Worm (Caenorhabditis elegans) whole organism, L1 larva: ENCODE data around the gene srd-1.

Experiments
- C16A3.4 ChIP-seq: fragments of 150-350 bp; optimal IDR thresholded peaks from 2 replicates; lab custom pipeline; 2014; ENCODE audit warnings: missing biosample characterization, missing genetic modification characterization
- C34B4.2 ChIP-seq: sonication (generic microtip); optimal IDR thresholded peaks from 2 replicates; lab custom pipeline; 2017; ENCODE audit warnings: mild to moderate bottlenecking, missing genetic modification characterization, missing compliant biosample characterization
- blmp-1 ChIP-seq: fragments of 150-350 bp; optimal IDR thresholded peaks from 2 replicates; lab custom pipeline; 2014; ENCODE audit warnings: missing biosample characterization, missing genetic modification characterization
- ceh-8 ChIP-seq: fragments of 200-800 bp; sonication (Bioruptor generic); optimal IDR thresholded peaks from 2 replicates; lab custom pipeline; 2018; ENCODE audit warnings: mild to moderate bottlenecking, missing genetic modification characterization, moderate library complexity, missing compliant biosample characterization
- ceh-88 ChIP-seq: fragments of 200-800 bp; sonication (Bioruptor generic); IDR thresholded peaks from 2 replicates; pipeline ENCODE4 v1.3.6; 2022; ENCODE audit warnings: missing genetic modification characterization, missing compliant biosample characterization
- ces-1 ChIP-seq: fragments of 150-350 bp; optimal IDR thresholded peaks from 2 replicates; lab custom pipeline; 2014; ENCODE audit warnings: missing biosample characterization, missing genetic modification reagents, missing genetic modification characterization
- dsc-1 ChIP-seq: sonication (generic microtip); optimal IDR thresholded peaks from 2 replicates; lab custom pipeline; 2016; ENCODE audit warnings: mild to moderate bottlenecking, missing genetic modification characterization, missing compliant biosample characterization
- efl-1 ChIP-seq, 4 experiments: fragments of 150-350 bp; optimal IDR thresholded peaks in 3 of 4; peaks in 1 of 4; 1 replicate in 1 of 4; 2 replicates in 3 of 4; lab custom pipeline; 2014; ENCODE audit warnings: missing biosample characterization in 2 of 4, missing genetic modification characterization in 2 of 4, missing genetic modification reagents in 2 of 4
- egl-27 ChIP-seq, 2 experiments: fragments of 150-350 bp in 1 of 2; sonication (generic microtip); optimal IDR thresholded peaks; 3 replicates each; lab custom pipeline; 2017 to 2018; ENCODE audit warnings: missing biosample characterization in 2 of 2, missing genetic modification characterization in 2 of 2, missing genetic modification reagents in 2 of 2
- elt-3 ChIP-seq, 6 experiments: fragments of 150-350 bp in 1 of 6; sonication (generic microtip); optimal IDR thresholded peaks; 2 replicates each; lab custom pipeline; 2017 to 2018; ENCODE audit warnings: missing biosample characterization in 6 of 6, missing genetic modification characterization in 6 of 6, inconsistent platforms in 1 of 6
- fkh-4 ChIP-seq: sonication (generic microtip); optimal IDR thresholded peaks from 2 replicates; lab custom pipeline; 2016; ENCODE audit warnings: missing compliant biosample characterization, missing genetic modification characterization, borderline replicate concordance
- isw-1 ChIP-seq: fragments of 200-800 bp; sonication (Bioruptor generic); IDR thresholded peaks from 2 replicates; pipeline ENCODE4 v1.3.6; 2022; ENCODE audit warnings: missing genetic modification characterization, missing compliant biosample characterization
- jun-1 ChIP-seq: fragments of 150-350 bp; optimal IDR thresholded peaks from 2 replicates; lab custom pipeline; 2014; ENCODE audit warnings: missing biosample characterization, missing genetic modification reagents, missing genetic modification characterization
- lin-14 ChIP-seq: fragments of 200-800 bp; sonication (Bioruptor generic); optimal IDR thresholded peaks from 2 replicates; lab custom pipeline; 2018; ENCODE audit warnings: mild to moderate bottlenecking, missing genetic modification characterization, moderate library complexity, missing compliant biosample characterization
- lin-39 ChIP-seq: fragments of 150-350 bp; optimal IDR thresholded peaks from 2 replicates; lab custom pipeline; 2014; ENCODE audit warnings: missing biosample characterization, missing genetic modification reagents, missing genetic modification characterization
- lir-3 ChIP-seq: sonication (generic microtip); optimal IDR thresholded peaks from 2 replicates; lab custom pipeline; 2016; ENCODE audit warnings: mild to moderate bottlenecking, missing genetic modification characterization, moderate library complexity, missing compliant biosample characterization; ENCODE audit not compliant: poor library complexity
- lsy-2 ChIP-seq, 2 experiments: fragments of 150-350 bp; optimal IDR thresholded peaks; 2 replicates each; lab custom pipeline; 2014; ENCODE audit warnings: missing biosample characterization in 2 of 2, missing genetic modification characterization in 2 of 2
- mdl-1 ChIP-seq, 2 experiments: fragments of 150-350 bp; optimal IDR thresholded peaks; 2 replicates each; lab custom pipeline; 2014 to 2017; ENCODE audit warnings: missing biosample characterization in 2 of 2, missing genetic modification characterization in 2 of 2, inconsistent platforms in 1 of 2
- mef-2 ChIP-seq: fragments of 150-350 bp; optimal IDR thresholded peaks from 2 replicates; lab custom pipeline; 2014; ENCODE audit warnings: missing biosample characterization, missing genetic modification characterization
- nhr-11 ChIP-seq: fragments of 150-350 bp; optimal IDR thresholded peaks from 2 replicates; lab custom pipeline; 2014; ENCODE audit warnings: missing biosample characterization, missing genetic modification characterization
- nhr-12 ChIP-seq: sonication (generic microtip); optimal IDR thresholded peaks from 2 replicates; lab custom pipeline; 2017; ENCODE audit warnings: missing biosample characterization, missing genetic modification characterization
- nhr-19 ChIP-seq: fragments of 200-800 bp; sonication (Bioruptor generic); conservative IDR thresholded peaks from 2 replicates; pipeline ENCODE4 v1.3.6; 2022; ENCODE audit warnings: missing genetic modification characterization, missing compliant biosample characterization
- nhr-20 ChIP-seq: sonication (generic microtip); optimal IDR thresholded peaks from 2 replicates; lab custom pipeline; 2016; ENCODE audit warnings: mild to moderate bottlenecking, missing genetic modification characterization, missing compliant biosample characterization
- nhr-237 ChIP-seq: fragments of 150-350 bp; optimal IDR thresholded peaks from 2 replicates; lab custom pipeline; 2014; ENCODE audit warnings: missing biosample characterization, missing genetic modification characterization
- nhr-47 ChIP-seq: sonication (generic microtip); optimal IDR thresholded peaks from 2 replicates; lab custom pipeline; 2016; ENCODE audit warnings: mild to moderate bottlenecking, missing genetic modification characterization, moderate library complexity, missing compliant biosample characterization
- nhr-71 ChIP-seq: sonication (generic microtip); optimal IDR thresholded peaks from 2 replicates; lab custom pipeline; 2016; ENCODE audit warnings: mild to moderate bottlenecking, missing genetic modification characterization, moderate library complexity, missing compliant biosample characterization
- nhr-84 ChIP-seq: sonication (generic microtip); optimal IDR thresholded peaks from 2 replicates; lab custom pipeline; 2017; ENCODE audit warnings: missing biosample characterization, missing genetic modification characterization
- nhr-90 ChIP-seq: sonication (generic microtip); optimal IDR thresholded peaks from 2 replicates; lab custom pipeline; 2016; ENCODE audit warnings: mild to moderate bottlenecking, missing genetic modification characterization, missing compliant biosample characterization; ENCODE audit not compliant: poor library complexity
- pag-3 ChIP-seq: sonication (generic microtip); optimal IDR thresholded peaks from 2 replicates; lab custom pipeline; 2017; ENCODE audit warnings: missing genetic modification characterization, mild to moderate bottlenecking, missing compliant biosample characterization, antibody characterized with exemption, borderline replicate concordance; ENCODE audit not compliant: insufficient read depth
- pax-3 ChIP-seq: fragments of 200-800 bp; sonication (Bioruptor generic); optimal IDR thresholded peaks from 2 replicates; lab custom pipeline; 2018; ENCODE audit warnings: mild to moderate bottlenecking, missing genetic modification characterization, moderate library complexity, missing compliant biosample characterization
- pqm-1 ChIP-seq: sonication (generic microtip); optimal IDR thresholded peaks from 3 replicates; lab custom pipeline; 2017; ENCODE audit warnings: missing biosample characterization, missing genetic modification characterization
- rnt-1 ChIP-seq: sonication (generic microtip); optimal IDR thresholded peaks from 2 replicates; lab custom pipeline; 2016; ENCODE audit warnings: mild to moderate bottlenecking, missing genetic modification characterization, moderate library complexity, missing compliant biosample characterization
- snu-23 ChIP-seq: sonication (generic microtip); optimal IDR thresholded peaks from 2 replicates; lab custom pipeline; 2016; ENCODE audit warnings: missing genetic modification characterization, missing compliant biosample characterization
- sox-4 ChIP-seq: sonication (generic microtip); optimal IDR thresholded peaks from 2 replicates; lab custom pipeline; 2016; ENCODE audit warnings: missing genetic modification characterization, missing compliant biosample characterization
- unc-130 ChIP-seq: fragments of 150-350 bp; optimal IDR thresholded peaks from 2 replicates; lab custom pipeline; 2017; ENCODE audit warnings: missing biosample characterization, missing genetic modification characterization, inconsistent platforms
- unc-30 ChIP-seq: sonication (generic microtip); optimal IDR thresholded peaks from 2 replicates; lab custom pipeline; 2017; ENCODE audit warnings: missing biosample characterization, missing genetic modification characterization
- unc-62 ChIP-seq: fragments of 150-350 bp; optimal IDR thresholded peaks from 2 replicates; lab custom pipeline; 2014; ENCODE audit warnings: missing biosample characterization, missing genetic modification reagents, missing genetic modification characterization
- zip-4 ChIP-seq: fragments of 200-800 bp; sonication (Bioruptor generic); optimal IDR thresholded peaks from 2 replicates; lab custom pipeline; 2018; ENCODE audit warnings: mild to moderate bottlenecking, missing genetic modification characterization, moderate library complexity, missing compliant biosample characterization

srd-1 gene

DNA sequence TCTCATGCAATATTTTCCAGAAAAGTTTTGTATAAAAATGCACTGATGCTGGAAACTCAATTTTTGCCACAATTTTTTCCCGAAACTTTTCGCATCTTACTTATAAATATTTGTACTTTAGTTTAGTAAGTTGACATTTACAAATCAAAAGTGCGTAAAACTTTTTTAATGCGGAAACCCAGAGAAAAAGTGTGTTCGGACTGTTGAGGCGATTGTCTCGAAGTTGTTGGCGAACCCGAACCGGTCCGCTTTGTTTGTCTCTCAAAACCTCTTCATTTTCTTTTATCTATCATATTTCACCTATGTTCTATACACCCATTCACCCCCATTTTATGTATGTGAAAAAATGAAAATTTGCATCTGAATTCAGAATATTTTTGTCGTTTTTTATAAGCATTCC lies 38.1 kb upstream of the srd-1 start:
- TF ChIP-seq lin-14 (GFP tag; lab: Kevin White, UChicago) (peak; percentile 66), blmp-1 (tag; lab: Kevin White, UChicago) (peak; percentile 26), elt-3 (tag; optimal IDR thresholded peaks at IDR 0.05; lab: Kevin White, UChicago) (no peak)

DNA sequence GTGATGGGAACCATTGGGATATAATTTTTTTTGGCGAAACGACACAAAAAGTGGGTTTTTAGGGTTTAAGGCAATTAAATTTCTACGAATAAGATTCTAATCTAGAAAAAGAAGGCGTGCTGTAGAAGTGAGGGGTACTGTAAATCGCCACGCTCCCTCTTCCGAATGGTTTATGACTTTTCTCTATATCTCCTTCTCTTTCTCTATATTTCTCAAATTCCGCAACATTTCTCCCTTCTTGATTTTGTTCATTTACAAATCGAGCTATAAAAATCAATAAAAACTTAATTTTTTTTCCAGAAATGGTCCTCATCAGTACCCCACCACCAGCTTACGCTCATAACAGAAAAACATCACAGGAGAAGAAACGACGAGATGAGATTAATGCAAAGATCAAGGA lies 35.6 kb upstream of the srd-1 start, which contains the start of gene ref-1:
Gene ref-1, plus strand, starts transcription at position 301 of the 400 bp plus-strand sequence.
- no peak for TF ChIP-seq nhr-20
- TF ChIP-seq efl-1 (optimal IDR thresholded peaks at IDR 0.05; lab: Kevin White, UChicago): no peak
- TF ChIP-seq efl-1 (GFP tag; optimal IDR thresholded peaks at IDR 0.05 in 1 of 2; lab: Kevin White, UChicago): peak in 1 of 2 experiments; percentile 54
- TF ChIP-seq, all 84 proteins: peak for 1

DNA sequence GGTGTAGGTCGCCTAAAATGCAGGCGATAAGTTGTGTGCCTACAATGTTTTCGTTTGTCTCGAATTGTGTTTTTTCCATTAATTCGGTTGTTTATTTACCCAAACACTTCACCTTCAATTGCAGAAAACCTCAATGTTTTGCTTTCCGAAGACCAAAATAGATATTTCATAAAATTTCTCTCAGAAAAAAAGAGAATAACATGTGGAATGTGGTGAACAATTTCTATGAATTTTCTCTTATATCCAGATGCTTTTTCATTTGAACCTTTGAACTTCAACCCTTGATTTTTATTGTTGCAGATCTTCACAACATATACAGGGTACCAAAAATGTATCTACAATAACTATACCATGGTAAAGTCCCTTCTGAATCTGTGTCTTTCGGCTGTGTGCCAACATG lies 23.9 kb upstream of the srd-1 start, which contains the start of gene T01E8.1:
Gene T01E8.1, plus strand, starts transcription at position 301 of the 400 bp plus-strand sequence.
- TF ChIP-seq dsc-1 (tag; lab: Kevin White, UChicago) (peak; percentile 37), unc-62 (GFP tag; lab: Kevin White, UChicago) (no peak)

DNA sequence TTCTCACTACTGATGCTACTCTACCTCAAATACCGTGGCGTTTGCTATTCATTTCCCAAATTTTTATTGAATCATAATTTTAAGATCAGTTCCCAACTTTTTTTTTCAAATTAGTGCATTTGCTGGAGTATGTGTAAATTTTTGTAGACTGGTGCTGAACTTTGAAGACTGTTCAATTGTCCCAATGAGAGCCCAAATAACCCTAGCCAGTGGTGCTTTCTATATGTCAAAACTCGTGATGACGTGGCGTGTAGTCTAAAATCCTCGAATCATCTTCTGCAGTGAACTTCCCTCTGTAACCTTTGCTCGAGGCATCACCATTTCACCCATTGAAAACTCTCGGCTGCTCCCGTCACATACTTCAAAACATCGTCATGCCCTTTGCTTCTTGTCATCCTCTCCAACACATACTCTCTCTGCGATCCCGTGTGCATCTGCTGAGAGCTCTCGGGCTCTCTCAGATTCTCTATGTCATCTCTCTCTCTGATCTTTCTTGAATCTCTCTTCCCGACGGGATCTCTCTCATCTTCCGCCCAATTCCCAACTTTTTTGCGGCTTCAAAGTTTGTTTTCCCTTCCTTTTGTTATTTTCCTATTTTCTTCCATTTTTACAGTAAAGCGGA lies 22.0 kb upstream of the srd-1 start:
- no peak for TF ChIP-seq efl-1 (optimal IDR thresholded peaks at IDR 0.05; lab: Kevin White, UChicago)
- TF ChIP-seq efl-1 (GFP tag; optimal IDR thresholded peaks at IDR 0.05 in 1 of 2; lab: Kevin White, UChicago): peak in 1 of 2 experiments; percentile 47
- TF ChIP-seq elt-3 (tag; optimal IDR thresholded peaks at IDR 0.05; lab: Kevin White, UChicago): no peak
- no peak for TF ChIP-seq C34B4.2 (tag; lab: Kevin White, UChicago)
- TF ChIP-seq fkh-4 (tag; lab: Kevin White, UChicago): no peak
- peak; percentile 51 for TF ChIP-seq nhr-71
- no peak for TF ChIP-seq pax-3 (tag; lab: Kevin White, UChicago)
- TF ChIP-seq nhr-19 (GFP tag; lab: Robert Waterston, UW): 0 out of 2 replicates have a peak, but pooled peaks have one; percentile 10
- TF ChIP-seq nhr-20: no peak
- no peak for TF ChIP-seq unc-30
- TF ChIP-seq dsc-1 (tag; lab: Kevin White, UChicago): peak; percentile 28
- no peak for TF ChIP-seq unc-62 (GFP tag; lab: Kevin White, UChicago)
- TF ChIP-seq isw-1 (GFP tag; lab: Robert Waterston, UW): no peak
- TF ChIP-seq mdl-1 (tag; optimal IDR thresholded peaks at IDR 0.05; lab: Kevin White, UChicago): peak in 1 of 2 experiments; percentile 24
- peak; percentile 43 for TF ChIP-seq snu-23 (GFP tag; lab: Kevin White, UChicago)
- TF ChIP-seq unc-130 (tag; lab: Kevin White, UChicago): peak; percentile 47
- no peak for TF ChIP-seq nhr-47 (tag; lab: Kevin White, UChicago)
- TF ChIP-seq nhr-84 (tag; lab: Kevin White, UChicago): no peak
- TF ChIP-seq nhr-11: peak; percentile 42
- peak; percentile 46 for TF ChIP-seq lin-14 (GFP tag; lab: Kevin White, UChicago)
- peak; percentile 74 for TF ChIP-seq rnt-1 (tag; lab: Kevin White, UChicago)
- peak in 1 of 2 experiments; percentile 23 for TF ChIP-seq lsy-2 (tag; optimal IDR thresholded peaks at IDR 0.05; lab: Kevin White, UChicago)
- TF ChIP-seq mef-2: no peak
- TF ChIP-seq ceh-8 (GFP tag; lab: Kevin White, UChicago): no peak
- TF ChIP-seq pqm-1: no peak

DNA sequence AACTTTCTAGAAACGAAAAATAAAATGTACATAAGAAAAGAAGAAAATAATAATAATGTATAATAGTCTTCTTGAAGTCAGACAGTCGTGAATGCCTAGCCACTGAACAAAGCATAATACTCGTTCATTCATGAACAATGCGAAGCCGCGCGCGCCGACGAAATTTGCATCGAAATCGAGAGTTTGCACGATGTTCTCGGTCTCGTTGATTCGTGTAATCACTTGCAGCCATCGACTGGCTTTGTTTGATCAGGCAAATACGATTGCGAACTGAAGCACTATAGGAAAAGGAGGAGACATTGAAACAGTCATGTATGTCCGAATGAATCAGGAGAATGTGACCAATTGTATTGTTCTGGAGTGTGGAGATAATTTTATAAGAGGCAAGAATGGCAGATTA lies 21.2 kb upstream of the srd-1 start:
- TF ChIP-seq lir-3 (tag; lab: Kevin White, UChicago) (no peak), blmp-1 (tag; lab: Kevin White, UChicago) (peak; percentile 95), jun-1 (tag; lab: Kevin White, UChicago) (no peak), unc-30 (no peak), lin-14 (GFP tag; lab: Kevin White, UChicago) (no peak)

DNA sequence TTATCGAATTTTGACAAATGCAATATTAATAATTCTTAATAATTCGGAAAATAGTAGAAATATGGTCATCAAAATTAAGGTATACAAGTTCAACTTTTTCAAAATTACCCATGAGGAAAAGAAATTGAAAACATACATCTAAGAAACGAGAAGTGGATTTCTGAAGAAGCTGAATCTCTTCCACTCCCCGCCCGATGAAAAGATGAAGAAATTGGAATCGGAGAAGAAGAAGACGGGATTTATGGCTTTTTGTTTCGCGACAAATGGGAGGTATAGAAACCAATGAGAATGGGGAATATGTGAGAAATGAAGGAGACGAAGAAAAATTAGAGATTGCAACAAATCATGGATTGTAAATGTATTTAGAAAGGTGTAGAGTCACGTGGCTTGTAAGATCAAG lies 20.5 kb upstream of the srd-1 start:
- TF ChIP-seq ceh-88 (GFP tag; lab: Robert Waterston, UW) (no peak; the same call in 1 of the 2 replicates), rnt-1 (tag; lab: Kevin White, UChicago) (peak; percentile 43), ces-1 (no peak), nhr-11 (no peak), pag-3 (tag; lab: Kevin White, UChicago) (no peak), sox-4 (tag; lab: Kevin White, UChicago) (no peak), nhr-90 (tag; lab: Kevin White, UChicago) (no peak), dsc-1 (tag; lab: Kevin White, UChicago) (peak; percentile 54), nhr-237 (tag; lab: Kevin White, UChicago) (no peak), egl-27 (tag; optimal IDR thresholded peaks at IDR 0.05; lab: Kevin White, UChicago) (no peak), nhr-12 (tag; lab: Kevin White, UChicago) (no peak), nhr-19 (GFP tag; lab: Robert Waterston, UW) (no peak), lin-39 (tag; lab: Kevin White, UChicago) (no peak), unc-30 (no peak), C16A3.4 (no peak), zip-4 (no peak), pqm-1 (no peak)
